Fruit fly (Drosophila melanogaster): Measurements from ENCODE around the gene CG32755.

CG32755 gene

DNA sequence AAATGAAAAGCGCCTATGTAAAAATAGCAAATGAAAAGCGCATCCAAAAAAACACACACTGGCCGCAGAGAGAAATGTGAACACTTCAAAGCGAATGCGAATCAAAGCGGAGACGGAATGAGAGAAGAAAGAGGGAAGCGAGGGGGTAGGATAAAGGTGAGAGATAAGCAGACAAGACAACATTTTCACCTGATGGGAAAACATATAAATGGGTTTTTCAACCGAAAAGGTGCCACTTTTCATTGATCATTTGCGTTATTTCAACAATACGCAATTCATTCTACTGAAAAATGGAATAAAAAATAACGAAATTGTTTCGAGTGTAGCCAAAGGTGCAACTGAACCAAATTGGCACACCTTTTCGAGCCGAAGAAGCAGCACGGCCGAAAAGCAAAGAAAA lies 27.1 kb downstream of the CG32755 start (continued):
- TF ChIP-seq CG12659 (GFP tag; optimal IDR thresholded peaks at IDR 0.05), result peak; percentile 16
- TF ChIP-seq wor (GFP tag; IDR thresholded peaks at IDR 0.05), result no peak
- TF ChIP-seq gem (tag; optimal IDR thresholded peaks at IDR 0.05), result peak; percentile 41
- TF ChIP-seq CG18619 (GFP tag; optimal IDR thresholded peaks at IDR 0.05), result no peak
- TF ChIP-seq lola (GFP tag; optimal IDR thresholded peaks at IDR 0.05), result no peak
- no peak for TF ChIP-seq CG2712 (tag; optimal IDR thresholded peaks at IDR 0.05)
- TF ChIP-seq CG2120 (GFP tag; optimal IDR thresholded peaks at IDR 0.05), result peak; percentile 22
- TF ChIP-seq CG1792 (GFP tag; optimal IDR thresholded peaks at IDR 0.05), result peak; percentile 9
- TF ChIP-seq H2.0 (GFP tag; IDR thresholded peaks at IDR 0.05), result 0 out of 2 replicates have a peak, but pooled peaks have one; percentile 22

DNA sequence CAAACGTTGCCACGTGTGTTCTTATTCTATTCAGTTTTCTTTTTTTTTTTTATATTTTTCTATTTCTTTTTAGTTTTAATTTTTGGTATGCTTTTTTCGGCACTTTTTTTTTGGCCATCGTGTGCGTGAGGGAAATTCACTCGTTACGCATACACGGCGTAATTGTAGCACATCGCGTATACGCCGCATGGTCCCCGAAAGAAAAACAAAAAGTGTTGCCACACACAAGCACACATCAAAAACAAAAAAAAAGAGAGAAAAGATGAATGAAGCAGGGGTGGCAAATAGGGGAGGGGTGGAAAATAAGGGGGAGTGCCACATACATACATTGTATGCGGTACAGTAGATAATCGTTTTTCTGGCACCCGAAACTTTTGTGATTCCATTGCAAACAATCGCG lies 27.7 kb downstream of the CG32755 start:
- TF ChIP-seq Drgx (GFP tag; IDR thresholded peaks at IDR 0.05), result peak; percentile 63
- TF ChIP-seq Pdp1 (GFP tag; optimal IDR thresholded peaks at IDR 0.05), result peak in 1 of 2 experiments; percentile 35
- TF ChIP-seq grau (tag; optimal IDR thresholded peaks at IDR 0.05), result peak; percentile 21
- peak; percentile 62 for TF ChIP-seq sens (GFP tag)
- no peak for TF ChIP-seq CG18599 (GFP tag; optimal IDR thresholded peaks at IDR 0.05)
- no peak for TF ChIP-seq CG17328 (GFP tag; IDR thresholded peaks at IDR 0.05)
- peak; percentile 47; the same call in 1 of the 2 replicates for TF ChIP-seq crol (GFP tag; IDR thresholded peaks at IDR 0.05)
- TF ChIP-seq Optix (GFP tag; IDR thresholded peaks at IDR 0.05), result no peak
- TF ChIP-seq CG3281 (GFP tag; optimal IDR thresholded peaks at IDR 0.05), result no peak
- peak; percentile 30; the same call in 1 of the 2 replicates for TF ChIP-seq CG32772 (GFP tag; IDR thresholded peaks at IDR 0.05)
- peak; percentile 57; the same call in 1 of the 2 replicates for TF ChIP-seq CG7372 (GFP tag; IDR thresholded peaks at IDR 0.05)

DNA sequence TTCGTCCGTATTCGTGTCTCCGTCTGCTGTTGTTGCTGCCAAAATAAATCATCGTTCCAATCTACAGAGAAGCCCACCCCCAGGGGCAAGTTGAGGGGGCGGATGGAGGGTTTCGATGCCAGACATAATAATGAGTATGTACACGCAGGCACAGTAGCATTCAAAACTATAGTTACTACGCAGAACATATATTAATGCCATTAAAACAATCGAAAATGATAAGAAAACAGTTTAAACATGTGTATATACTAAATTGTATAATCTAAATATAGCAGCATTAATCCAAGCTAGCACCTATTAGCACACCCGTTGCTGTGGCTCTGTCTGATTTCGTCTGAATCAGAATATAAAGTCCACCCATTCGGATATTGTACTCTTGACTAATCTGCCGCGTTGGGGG lies 30.8 kb downstream of the CG32755 start:
- TF ChIP-seq Bteb2 (GFP tag; optimal IDR thresholded peaks at IDR 0.05) (peak; percentile 55), CG7839 (tag; optimal IDR thresholded peaks at IDR 0.05) (peak; percentile 84), Deaf1 (tag; optimal IDR thresholded peaks at IDR 0.05) (peak; percentile 57), CG10209 (GFP tag; optimal IDR thresholded peaks at IDR 0.05) (peak; percentile 66), Neu2 (GFP tag; optimal IDR thresholded peaks at IDR 0.05; ENCODE audit: borderline replicate concordance) (no peak), ab (GFP tag; optimal IDR thresholded peaks at IDR 0.05) (no peak), CG9727 (GFP tag; optimal IDR thresholded peaks at IDR 0.05) (peak; percentile 52), CG2202 (tag; optimal IDR thresholded peaks at IDR 0.05) (no peak), ERR (GFP tag; optimal IDR thresholded peaks at IDR 0.05) (peak; percentile 38), pan (optimal IDR thresholded peaks at IDR 0.05) (no peak), pan (GFP tag; optimal IDR thresholded peaks at IDR 0.05 in 1 of 2, IDR thresholded peaks at IDR 0.05 in 1 of 2) (peak in 1 of 2 experiments; percentile 90), CG34376 (GFP tag; optimal IDR thresholded peaks at IDR 0.05) (peak; percentile 73), CG12155 (GFP tag; optimal IDR thresholded peaks at IDR 0.05) (peak; percentile 68), mld (GFP tag; IDR thresholded peaks at IDR 0.05; ENCODE audit: partially characterized antibody) (no peak), chn (GFP tag; optimal IDR thresholded peaks at IDR 0.05) (peak; percentile 60), vfl (GFP tag; optimal IDR thresholded peaks at IDR 0.05) (peak; percentile 15), Taf1 (GFP tag; IDR thresholded peaks at IDR 0.05) (peak; percentile 83), p53 (GFP tag; optimal IDR thresholded peaks at IDR 0.05) (no peak), Med (GFP tag) (peak; percentile 94), klu (GFP tag; IDR thresholded peaks at IDR 0.05) (peak; percentile 65; the same call in 1 of the 2 replicates), sug (tag; optimal IDR thresholded peaks at IDR 0.05) (peak; percentile 76), CG17385 (GFP tag; optimal IDR thresholded peaks at IDR 0.05) (peak; percentile 72), Six4 (GFP tag; optimal IDR thresholded peaks at IDR 0.05) (peak; percentile 34), Sox100B (GFP tag; optimal IDR thresholded peaks at IDR 0.05) (peak; percentile 56), CG4404 (GFP tag; IDR thresholded peaks at IDR 0.05) (peak; percentile 47), CG31441 (GFP tag; IDR thresholded peaks at IDR 0.05) (peak; percentile 71), Hand (GFP tag; optimal IDR thresholded peaks at IDR 0.05) (peak; percentile 77), Sry-β (GFP tag; optimal IDR thresholded peaks at IDR 0.05) (no peak), btn (GFP tag; optimal IDR thresholded peaks at IDR 0.05) (no peak)

Data from whole organism, embryonic.